Worm (Caenorhabditis elegans) whole organism, L4 larva: ENCODE measurements around the gene uncp-18.

Experiments used
- F37D6.2 ChIP-seq: sonication (generic microtip); optimal IDR thresholded peaks from 2 replicates; lab custom pipeline; 2016; ENCODE audit warnings: mild to moderate bottlenecking, missing genetic modification characterization, missing compliant biosample characterization
- F49E8.2 ChIP-seq: sonication (generic microtip); optimal IDR thresholded peaks from 2 replicates; lab custom pipeline; 2016; ENCODE audit warnings: missing compliant biosample characterization, mild to moderate bottlenecking, missing genetic modification characterization, borderline replicate concordance
- T20F7.1 ChIP-seq: fragments of 200-800 bp; sonication (Bioruptor generic); optimal IDR thresholded peaks from 2 replicates; lab custom pipeline; 2018; ENCODE audit warnings: mild to moderate bottlenecking, missing genetic modification characterization, missing compliant biosample characterization
- T26A8.4 ChIP-seq: fragments of 200-800 bp; sonication (Bioruptor generic); IDR thresholded peaks from 2 replicates; pipeline ENCODE4 v1.3.6; 2022; ENCODE audit warnings: missing genetic modification characterization, missing compliant biosample characterization
- Y105C5A.15 ChIP-seq: fragments of 200-800 bp; sonication (Bioruptor generic); IDR thresholded peaks from 2 replicates; pipeline ENCODE4 v1.3.6; 2022; ENCODE audit warnings: missing genetic modification characterization, missing compliant biosample characterization
- Y48G9A.11 ChIP-seq: fragments of 200-800 bp; sonication (Bioruptor generic); IDR thresholded peaks from 2 replicates; pipeline ENCODE4 v1.3.6; 2022; ENCODE audit warnings: missing genetic modification reagents, missing genetic modification characterization, missing compliant biosample characterization
- Y75B8A.6 ChIP-seq: fragments of 200-800 bp; sonication (Bioruptor generic); IDR thresholded peaks from 2 replicates; pipeline ENCODE4 v1.3.6; 2022; ENCODE audit warnings: missing genetic modification reagents, missing genetic modification characterization, missing compliant biosample characterization
- aha-1 ChIP-seq: fragments of 150-350 bp; peaks from one replicate; lab custom pipeline; 2014; ENCODE audit warnings: missing biosample characterization, missing genetic modification characterization
- arid-1 ChIP-seq: fragments of 200-800 bp; sonication (Bioruptor generic); conservative IDR thresholded peaks from 2 replicates; pipeline ENCODE4 v1.3.6; 2022; ENCODE audit warnings: missing genetic modification reagents, missing genetic modification characterization, missing compliant biosample characterization
- ceh-28 ChIP-seq: fragments of 150-350 bp; optimal IDR thresholded peaks from 2 replicates; lab custom pipeline; 2014; ENCODE audit warnings: missing biosample characterization, missing genetic modification reagents, missing genetic modification characterization
- cey-2 ChIP-seq: sonication (generic microtip); optimal IDR thresholded peaks from 3 replicates; lab custom pipeline; 2017; ENCODE audit warnings: missing genetic modification characterization, mild to moderate bottlenecking, missing compliant biosample characterization, antibody characterized with exemption, borderline replicate concordance; ENCODE audit not compliant: insufficient read depth
- ctbp-1 ChIP-seq: fragments of 200-800 bp; sonication (Bioruptor generic); IDR thresholded peaks from 2 replicates; pipeline ENCODE4 v1.3.6; 2022; ENCODE audit warnings: missing genetic modification reagents, missing genetic modification characterization, missing compliant biosample characterization
- daf-16 ChIP-seq, 3 experiments: sonication (generic microtip); optimal IDR thresholded peaks; 2 replicates each; lab custom pipeline; 2016 to 2017; ENCODE audit warnings: missing genetic modification characterization in 3 of 3, missing genetic modification reagents in 3 of 3, mild to moderate bottlenecking in 2 of 3, missing compliant biosample characterization in 2 of 3, missing biosample characterization in 1 of 3, moderate library complexity in 1 of 3
- dmd-9 ChIP-seq: fragments of 200-800 bp; sonication (Bioruptor generic); IDR thresholded peaks from 2 replicates; pipeline ENCODE4 v1.3.6; 2022; ENCODE audit warnings: missing genetic modification reagents, missing genetic modification characterization, missing compliant biosample characterization
- duxl-1 ChIP-seq: sonication (generic microtip); optimal IDR thresholded peaks from 2 replicates; lab custom pipeline; 2016; ENCODE audit warnings: mild to moderate bottlenecking, missing genetic modification characterization, moderate library complexity, missing compliant biosample characterization; ENCODE audit not compliant: poor library complexity
- egl-43 ChIP-seq: fragments of 200-800 bp; sonication (Bioruptor generic); IDR thresholded peaks from 2 replicates; pipeline ENCODE4 v1.3.6; 2022; ENCODE audit warnings: missing genetic modification reagents, missing genetic modification characterization, missing compliant biosample characterization
- hlh-11 ChIP-seq: fragments of 200-800 bp; sonication (Bioruptor generic); optimal IDR thresholded peaks from 2 replicates; lab custom pipeline; 2018; ENCODE audit warnings: mild to moderate bottlenecking, missing genetic modification characterization, missing compliant biosample characterization
- jun-1 ChIP-seq: fragments of 150-350 bp; optimal IDR thresholded peaks from 2 replicates; lab custom pipeline; 2014; ENCODE audit warnings: missing biosample characterization, missing genetic modification reagents, missing genetic modification characterization
- lim-7 ChIP-seq: fragments of 200-800 bp; sonication (Bioruptor generic); IDR thresholded peaks from 2 replicates; pipeline ENCODE4 v1.3.6; 2022; ENCODE audit warnings: missing genetic modification characterization, missing compliant biosample characterization
- lin-13 ChIP-seq: fragments of 150-350 bp; optimal IDR thresholded peaks from 2 replicates; lab custom pipeline; 2014; ENCODE audit warnings: missing biosample characterization, missing genetic modification reagents, missing genetic modification characterization
- lin-38 ChIP-seq: fragments of 200-800 bp; sonication (Bioruptor generic); IDR thresholded peaks from 2 replicates; pipeline ENCODE4 v1.3.6; 2022; ENCODE audit warnings: missing genetic modification reagents, missing genetic modification characterization, missing compliant biosample characterization
- lin-39 ChIP-seq: fragments of 150-350 bp; optimal IDR thresholded peaks from 2 replicates; lab custom pipeline; 2014; ENCODE audit warnings: missing biosample characterization, missing genetic modification reagents, missing genetic modification characterization
- lsy-2 ChIP-seq, 2 experiments: fragments of 150-350 bp in 1 of 2; sonication (generic microtip) in 1 of 2; optimal IDR thresholded peaks; 2 replicates each; lab custom pipeline; 2014 to 2017; ENCODE audit warnings: missing biosample characterization in 2 of 2, missing genetic modification characterization in 2 of 2
- madf-5 ChIP-seq, 2 experiments: fragments of 200-800 bp; sonication (Bioruptor generic); IDR thresholded peaks; 2 replicates each; pipeline ENCODE4 v1.3.6; 2022; ENCODE audit warnings: missing compliant biosample characterization in 2 of 2, missing genetic modification characterization in 2 of 2
- madf-9 ChIP-seq: fragments of 200-800 bp; sonication (Bioruptor generic); conservative IDR thresholded peaks from 2 replicates; pipeline ENCODE4 v1.3.6; 2022; ENCODE audit warnings: missing genetic modification reagents, missing genetic modification characterization, missing compliant biosample characterization
- mdl-1 ChIP-seq, 2 experiments: fragments of 150-350 bp in 1 of 2; sonication (generic microtip) in 1 of 2; optimal IDR thresholded peaks; 2 replicates each; lab custom pipeline; 2014 to 2017; ENCODE audit warnings: missing biosample characterization in 2 of 2, missing genetic modification characterization in 2 of 2
- mdt-29 ChIP-seq: fragments of 200-800 bp; sonication (Bioruptor generic); IDR thresholded peaks from 2 replicates; pipeline ENCODE4 v1.3.6; 2022; ENCODE audit warnings: missing genetic modification reagents, missing genetic modification characterization, missing compliant biosample characterization
- mep-1 ChIP-seq: fragments of 150-350 bp; sonication (generic microtip); optimal IDR thresholded peaks from 3 replicates; lab custom pipeline; 2014; ENCODE audit warnings: missing biosample characterization, missing genetic modification characterization
- mxl-2 ChIP-seq: fragments of 200-800 bp; sonication (Bioruptor generic); conservative IDR thresholded peaks from 2 replicates; pipeline ENCODE4 v1.3.6; 2022; ENCODE audit warnings: missing genetic modification reagents, missing genetic modification characterization, missing compliant biosample characterization
- nhr-11 ChIP-seq: fragments of 150-350 bp; optimal IDR thresholded peaks from 2 replicates; lab custom pipeline; 2014; ENCODE audit warnings: missing biosample characterization, missing genetic modification characterization
- nhr-28 ChIP-seq: fragments of 150-350 bp; optimal IDR thresholded peaks from 2 replicates; lab custom pipeline; 2014; ENCODE audit warnings: missing biosample characterization, missing genetic modification characterization
- nhr-41 ChIP-seq: fragments of 200-800 bp; sonication (Bioruptor generic); IDR thresholded peaks from 2 replicates; pipeline ENCODE4 v1.3.6; 2022; ENCODE audit warnings: missing genetic modification reagents, missing genetic modification characterization, missing compliant biosample characterization
- nhr-48 ChIP-seq: sonication (generic microtip); optimal IDR thresholded peaks from 2 replicates; lab custom pipeline; 2016; ENCODE audit warnings: mild to moderate bottlenecking, missing genetic modification characterization, missing compliant biosample characterization
- nhr-6 ChIP-seq: fragments of 150-350 bp; optimal IDR thresholded peaks from 2 replicates; lab custom pipeline; 2014; ENCODE audit warnings: missing biosample characterization, missing genetic modification characterization
- pha-4 ChIP-seq, 2 experiments: fragments of 150-350 bp in 1 of 2; fragments of 200-800 bp in 1 of 2; sonication (Bioruptor generic) in 1 of 2; IDR thresholded peaks in 1 of 2; optimal IDR thresholded peaks in 1 of 2; 2 replicates each; pipeline versions ENCODE4 v1.3.6 to Lab custom; 2014 to 2022; ENCODE audit warnings: missing genetic modification characterization in 2 of 2, missing genetic modification reagents in 2 of 2, missing biosample characterization in 1 of 2, missing compliant biosample characterization in 1 of 2
- rbr-2 ChIP-seq: sonication (generic microtip); optimal IDR thresholded peaks from 2 replicates; lab custom pipeline; 2016; ENCODE audit warnings: missing genotype, missing genetic modification characterization, missing compliant biosample characterization
- sdz-12 ChIP-seq: fragments of 200-800 bp; sonication (Bioruptor generic); optimal IDR thresholded peaks from 2 replicates; lab custom pipeline; 2018; ENCODE audit warnings: mild to moderate bottlenecking, missing genetic modification characterization, missing compliant biosample characterization
- set-16 ChIP-seq: fragments of 200-800 bp; sonication (Bioruptor generic); IDR thresholded peaks from 2 replicates; pipeline ENCODE4 v1.3.6; 2022; ENCODE audit warnings: missing genetic modification reagents, missing genetic modification characterization, missing compliant biosample characterization
- snpc-1.2 ChIP-seq: fragments of 200-800 bp; sonication (Bioruptor generic); IDR thresholded peaks from 2 replicates; pipeline ENCODE4 v1.3.6; 2022; ENCODE audit warnings: missing genetic modification reagents, missing genetic modification characterization, missing compliant biosample characterization
- spr-1 ChIP-seq: sonication (generic microtip); optimal IDR thresholded peaks from 2 replicates; lab custom pipeline; 2016; ENCODE audit warnings: mild to moderate bottlenecking, missing genetic modification characterization, missing compliant biosample characterization
- unc-62 ChIP-seq, 3 experiments: fragments of 150-350 bp in 1 of 3; sonication (generic microtip); optimal IDR thresholded peaks in 2 of 3; peaks in 1 of 3; 1 replicate in 1 of 3; 2 replicates in 2 of 3; lab custom pipeline; 2014 to 2017; ENCODE audit warnings: missing biosample characterization in 3 of 3, missing genetic modification characterization in 3 of 3, missing genetic modification reagents in 3 of 3, missing genotype in 1 of 3
- zfp-3 ChIP-seq: fragments of 200-800 bp; sonication (Bioruptor generic); conservative IDR thresholded peaks from 2 replicates; pipeline ENCODE4 v1.3.6; 2022; ENCODE audit warnings: missing genetic modification reagents, missing genetic modification characterization, missing compliant biosample characterization
- zip-11 ChIP-seq: fragments of 200-800 bp; sonication (Bioruptor generic); IDR thresholded peaks from 2 replicates; pipeline ENCODE4 v1.3.6; 2022; ENCODE audit warnings: missing genetic modification characterization, missing compliant biosample characterization
- zip-2 ChIP-seq: fragments of 150-350 bp; optimal IDR thresholded peaks from 2 replicates; lab custom pipeline; 2014; ENCODE audit warnings: missing biosample characterization, missing genetic modification characterization

uncp-18 gene

DNA sequence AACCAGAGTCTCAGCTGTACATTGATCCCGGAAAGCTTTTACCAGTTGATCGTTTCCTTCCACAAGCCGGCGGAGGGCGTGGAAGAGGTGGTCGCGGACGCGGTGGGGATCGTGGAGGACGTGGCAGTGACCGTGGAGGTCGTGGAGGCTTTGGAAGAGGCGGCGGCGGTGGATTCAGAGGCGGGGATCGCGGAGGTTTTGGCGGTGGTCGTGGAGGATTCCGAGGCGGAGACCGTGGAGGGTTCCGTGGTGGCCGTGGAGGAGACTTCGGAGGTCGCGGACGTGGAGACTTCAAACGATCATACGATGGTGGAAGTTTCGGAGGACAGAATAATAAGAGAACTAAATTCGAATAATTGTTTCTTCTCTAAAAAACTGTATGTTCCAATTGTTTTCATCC lies 36.2 kb downstream of the uncp-18 start:
- TF ChIP-seq set-16 (GFP tag; lab: Robert Waterston, UW) (peak; percentile 96), jun-1 (tag; lab: Kevin White, UChicago) (no peak), aha-1 (tag; lab: Kevin White, UChicago) (peak; percentile 21), egl-43 (peak; percentile 54), nhr-28 (tag; lab: Kevin White, UChicago) (no peak), madf-5 (GFP tag; IDR thresholded peaks at IDR 0.05; lab: Robert Waterston, UW) (0 out of 4 replicates have a peak, but pooled peaks of 1 of the 2 experiments have one; percentile 33), dmd-9 (GFP tag; lab: Robert Waterston, UW) (0 out of 2 replicates have a peak, but pooled peaks have one; percentile 15)

DNA sequence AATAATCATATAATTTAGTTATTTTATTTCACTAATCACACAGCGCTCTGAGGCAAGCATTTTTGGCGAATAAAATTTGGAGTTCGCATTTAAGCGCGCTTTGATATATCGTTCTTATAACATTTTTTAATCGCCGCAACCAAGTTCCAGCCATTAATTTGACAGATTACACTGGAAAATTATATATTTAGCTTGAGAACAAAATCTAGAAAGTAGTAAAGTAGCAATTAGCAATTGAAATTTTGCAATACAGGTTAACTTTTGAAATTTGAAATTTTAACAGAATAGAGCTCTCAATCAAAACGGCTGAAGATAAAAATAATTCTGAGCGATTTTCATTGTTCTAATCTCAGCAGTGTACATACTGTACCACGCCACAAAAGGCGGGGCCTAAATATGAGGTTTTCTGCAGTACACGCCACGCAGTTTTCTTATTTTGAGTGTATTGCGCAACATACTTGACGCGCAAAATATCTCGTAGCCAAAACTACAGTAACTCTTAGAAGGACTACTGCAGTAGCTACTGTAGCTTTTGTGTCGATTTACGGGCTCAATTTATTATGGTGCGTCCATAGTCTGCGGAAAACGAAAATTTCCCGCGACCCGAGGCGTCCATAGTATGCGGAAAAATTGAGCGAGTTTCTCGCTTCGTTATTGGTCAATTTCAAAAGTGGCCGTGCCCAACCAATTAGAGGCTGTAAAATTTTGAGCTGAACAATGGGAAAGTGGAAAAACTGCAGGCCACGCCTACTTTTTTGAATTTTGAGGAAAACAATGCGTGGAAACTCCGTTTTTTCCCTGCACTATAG lies 36.9 kb downstream of the uncp-18 start:
- TF ChIP-seq arid-1 (GFP tag; lab: Robert Waterston, UW) = 0 out of 2 replicates have a peak, but pooled peaks have one; percentile 4
- no peak for TF ChIP-seq sdz-12 (GFP tag; lab: Kevin White, UChicago)
- no peak for TF ChIP-seq daf-16 (GFP tag; optimal IDR thresholded peaks at IDR 0.05; lab: Kevin White, UChicago)
- TF ChIP-seq daf-16 (tag; optimal IDR thresholded peaks at IDR 0.05; lab: Kevin White, UChicago) = peak; percentile 23
- no peak for TF ChIP-seq spr-1 (tag; lab: Kevin White, UChicago)
- no peak for TF ChIP-seq snpc-1.2 (GFP tag; lab: Robert Waterston, UW)
- 0 out of 2 replicates have a peak, but pooled peaks have one; percentile 15 for TF ChIP-seq zfp-3 (GFP tag; lab: Robert Waterston, UW)
- peak; percentile 63 for TF ChIP-seq F49E8.2
- TF ChIP-seq mep-1 = peak; percentile 11
- 0 out of 2 replicates have a peak, but pooled peaks have one; percentile 11 for TF ChIP-seq Y105C5A.15
- 0 out of 2 replicates have a peak, but pooled peaks have one; percentile 13 for TF ChIP-seq T26A8.4 (GFP tag; lab: Robert Waterston, UW)
- TF ChIP-seq T20F7.1 (GFP tag; lab: Kevin White, UChicago) = peak; percentile 13
- peak; percentile 76 for TF ChIP-seq Y48G9A.11 (GFP tag; lab: Robert Waterston, UW)
- peak; percentile 8; the same call in 1 of the 2 replicates for TF ChIP-seq pha-4 (GFP tag; IDR thresholded peaks at IDR 0.05; lab: Robert Waterston, UW)
- TF ChIP-seq pha-4 (tag; optimal IDR thresholded peaks at IDR 0.05; lab: Kevin White, UChicago) = no peak
- no peak for TF ChIP-seq nhr-41 (GFP tag; lab: Robert Waterston, UW)
- no peak for TF ChIP-seq lim-7 (GFP tag; lab: Robert Waterston, UW)
- peak; percentile 17; the same call in 1 of the 2 replicates for TF ChIP-seq mdt-29 (GFP tag; lab: Robert Waterston, UW)
- TF ChIP-seq Y75B8A.6 = 0 out of 2 replicates have a peak, but pooled peaks have one; percentile 20
- TF ChIP-seq lsy-2 (tag; optimal IDR thresholded peaks at IDR 0.05; lab: Kevin White, UChicago) = peak in 1 of 2 experiments; percentile 10
- TF ChIP-seq duxl-1 = peak; percentile 36
- 0 out of 2 replicates have a peak, but pooled peaks have one; percentile 26 for TF ChIP-seq ctbp-1 (GFP tag; lab: Robert Waterston, UW)
- TF ChIP-seq rbr-2 = no peak
- peak; percentile 62 for TF ChIP-seq lin-38 (GFP tag; lab: Robert Waterston, UW)
- TF ChIP-seq zip-2 (tag; lab: Kevin White, UChicago) = no peak
- no peak for TF ChIP-seq unc-62 (GFP tag; optimal IDR thresholded peaks at IDR 0.05 in 1 of 2; lab: Kevin White, UChicago)
- no peak for TF ChIP-seq unc-62 (tag; optimal IDR thresholded peaks at IDR 0.05; lab: Kevin White, UChicago)

- no peak for TF ChIP-seq daf-16 (GFP tag; optimal IDR thresholded peaks at IDR 0.05; lab: Kevin White, UChicago)
- TF ChIP-seq daf-16 (tag; optimal IDR thresholded peaks at IDR 0.05; lab: Kevin White, UChicago) = peak; percentile 46
- TF ChIP-seq cey-2 (tag; lab: Kevin White, UChicago) = no peak
- no peak for TF ChIP-seq zfp-3 (GFP tag; lab: Robert Waterston, UW)
- TF ChIP-seq mxl-2 (GFP tag; lab: Robert Waterston, UW) = no peak
- TF ChIP-seq zip-11 (GFP tag; lab: Robert Waterston, UW) = no peak
- peak; percentile 94 for TF ChIP-seq nhr-28 (tag; lab: Kevin White, UChicago)
- TF ChIP-seq nhr-6 = no peak
- no peak for TF ChIP-seq F37D6.2 (tag; lab: Kevin White, UChicago)
- TF ChIP-seq nhr-48 (tag; lab: Kevin White, UChicago) = no peak
- no peak for TF ChIP-seq lin-39 (tag; lab: Kevin White, UChicago)
- TF ChIP-seq ceh-28 (tag; lab: Kevin White, UChicago) = no peak
- no peak for TF ChIP-seq nhr-11 (tag; lab: Kevin White, UChicago)
- peak; percentile 10 for TF ChIP-seq mep-1
- TF ChIP-seq hlh-11 (tag; lab: Kevin White, UChicago) = peak; percentile 29
- no peak for TF ChIP-seq lin-13 (GFP tag; lab: Kevin White, UChicago)
- no peak for TF ChIP-seq Y105C5A.15
- TF ChIP-seq mdl-1 (tag; optimal IDR thresholded peaks at IDR 0.05; lab: Kevin White, UChicago) = no peak
- TF ChIP-seq madf-9 (GFP tag; lab: Robert Waterston, UW) = no peak
These were observed 38.5 kb downstream of the uncp-18 start, which contains the start of gene Y66H1A.5 for ce11 chrIV:428869-429268. Gene Y66H1A.5, minus strand, starts transcription at chrIV:429133.
